Worm (Caenorhabditis elegans): Measurements from ENCODE around the gene W01B6.5.
A peak's percentile ranks its signal among the peaks of the same experiment; 100 is the strongest.

Gene W01B6.5

DNA sequence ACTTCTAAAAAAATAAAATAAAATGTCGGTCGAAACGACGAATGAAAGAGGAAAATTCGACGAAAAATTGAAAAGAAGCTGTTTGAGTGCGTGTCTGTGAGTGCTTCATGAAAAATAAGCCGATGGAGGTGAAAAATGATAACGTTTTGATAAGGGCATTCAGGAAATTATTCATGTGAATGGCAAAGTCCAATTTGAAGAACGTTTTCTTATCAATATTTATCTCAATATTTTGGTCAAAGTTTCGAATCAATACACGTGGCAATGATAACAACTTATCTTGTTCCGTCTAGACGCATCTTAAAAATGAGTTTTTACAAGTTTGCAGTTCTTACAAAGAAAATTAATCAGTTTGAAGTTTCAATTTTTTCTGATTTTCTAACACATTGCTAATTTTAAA is 16.8 kb upstream of the W01B6.5 start (continued):
- TF ChIP-seq T20F7.1 (GFP tag; optimal IDR thresholded peaks at IDR 0.05) (peak; percentile 21), nhr-77 (tag; optimal IDR thresholded peaks at IDR 0.05) (peak; percentile 41), dmd-6 (GFP tag; IDR thresholded peaks at IDR 0.05) (peak; percentile 90), php-3 (GFP tag; IDR thresholded peaks at IDR 0.05) (peak; percentile 65; the same call in 1 of the 2 replicates), daf-16 (GFP tag; optimal IDR thresholded peaks at IDR 0.05) (peak in 1 of 2 experiments; percentile 38), daf-16 (tag; optimal IDR thresholded peaks at IDR 0.05) (peak; percentile 88), gei-8 (GFP tag; optimal IDR thresholded peaks at IDR 0.05) (no peak), nhr-28 (tag; optimal IDR thresholded peaks at IDR 0.05) (peak; percentile 57), lin-38 (GFP tag; IDR thresholded peaks at IDR 0.05) (peak; percentile 19; the same call in 1 of the 2 replicates), saeg-2 (GFP tag; IDR thresholded peaks at IDR 0.05) (0 out of 2 replicates have a peak, but pooled peaks have one; percentile 19), hlh-11 (tag; optimal IDR thresholded peaks at IDR 0.05) (peak; percentile 80), lin-13 (GFP tag; optimal IDR thresholded peaks at IDR 0.05) (no peak), lsy-2 (tag; optimal IDR thresholded peaks at IDR 0.05) (peak in 1 of 2 experiments; percentile 1), aha-1 (tag) (peak; percentile 87), pqm-1 (tag; optimal IDR thresholded peaks at IDR 0.05) (peak; percentile 91), aly-2 (tag; optimal IDR thresholded peaks at IDR 0.05) (no peak)

DNA sequence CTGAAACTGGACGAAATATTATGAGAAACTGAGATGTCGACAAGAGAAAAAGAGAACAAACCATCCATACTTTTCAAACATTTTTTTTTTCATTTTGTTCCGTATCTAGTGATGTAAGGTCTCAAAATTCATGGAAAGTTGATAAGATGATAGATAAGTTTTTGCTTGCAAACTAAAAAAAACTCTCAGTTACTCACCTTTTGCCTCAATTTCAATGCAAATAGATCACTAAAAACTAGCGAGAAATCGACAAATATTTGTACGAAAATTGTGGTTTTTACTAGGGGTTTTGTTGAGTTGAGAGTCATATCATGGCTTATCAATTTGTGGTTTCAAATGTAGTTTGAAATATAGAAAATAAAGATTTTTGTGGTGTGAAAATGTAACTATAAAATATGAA is 15.2 kb upstream of the W01B6.5 start:
- TF ChIP-seq cey-2 (tag; optimal IDR thresholded peaks at IDR 0.05; ENCODE audit: borderline replicate concordance, insufficient read depth) (no peak), dmd-6 (GFP tag; IDR thresholded peaks at IDR 0.05) (peak; percentile 34), lin-39 (tag; optimal IDR thresholded peaks at IDR 0.05) (no peak), daf-16 (GFP tag; optimal IDR thresholded peaks at IDR 0.05) (no peak), daf-16 (tag; optimal IDR thresholded peaks at IDR 0.05) (peak; percentile 50), ztf-7 (tag; optimal IDR thresholded peaks at IDR 0.05) (no peak), nhr-111 (GFP tag; optimal IDR thresholded peaks at IDR 0.05) (no peak), R02D3.7 (tag; optimal IDR thresholded peaks at IDR 0.05) (no peak), snpc-1.2 (GFP tag; IDR thresholded peaks at IDR 0.05) (no peak), skn-1 (tag; optimal IDR thresholded peaks at IDR 0.05) (no peak), pqm-1 (tag; optimal IDR thresholded peaks at IDR 0.05) (peak; percentile 2), ces-1 (GFP tag; optimal IDR thresholded peaks at IDR 0.05) (no peak), daf-12 (tag; optimal IDR thresholded peaks at IDR 0.05) (no peak), aha-1 (tag) (peak; percentile 59), fkh-10 (GFP tag; optimal IDR thresholded peaks at IDR 0.05) (no peak), nhr-41 (GFP tag; IDR thresholded peaks at IDR 0.05) (no peak), ama-1 (optimal IDR thresholded peaks at IDR 0.05) (no peak), nhr-28 (tag; optimal IDR thresholded peaks at IDR 0.05) (no peak)

DNA sequence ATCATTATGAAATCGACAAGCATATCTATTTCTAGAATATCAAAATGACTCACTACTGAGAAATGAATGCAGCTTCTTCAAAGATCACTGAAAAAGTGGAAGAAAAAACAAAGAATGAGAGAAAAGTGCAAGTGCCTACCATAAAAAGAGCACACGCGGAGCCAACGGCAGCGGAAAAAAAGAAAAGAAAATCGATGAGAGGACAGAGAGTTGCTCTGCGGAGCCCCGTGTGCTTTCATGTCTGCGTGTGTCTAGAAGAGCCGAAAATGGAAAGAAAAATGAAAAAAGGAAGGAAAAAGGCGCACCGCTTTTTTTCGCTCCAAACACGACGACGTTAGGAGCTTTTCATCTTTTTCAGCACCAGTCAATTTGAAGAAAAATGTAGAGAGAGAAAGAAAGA is 13.3 kb upstream of the W01B6.5 start, which contains the start of gene ipla-7:
TSS of gene ipla-7 (minus strand) at position 122 of the 400 bp plus-strand sequence.
- peak; percentile 25; the same call in 1 of the 2 replicates for TF ChIP-seq dmd-6 (GFP tag; IDR thresholded peaks at IDR 0.05)
- TF ChIP-seq mdt-29 (GFP tag; IDR thresholded peaks at IDR 0.05): no peak
- TF ChIP-seq saeg-2 (GFP tag; IDR thresholded peaks at IDR 0.05): 0 out of 2 replicates have a peak, but pooled peaks have one; percentile 32
- TF ChIP-seq arid-1 (GFP tag; conservative IDR thresholded peaks at IDR 0.05): no peak
- TF ChIP-seq egl-43 (GFP tag; IDR thresholded peaks at IDR 0.05): no peak
- TF ChIP-seq T20F7.1 (GFP tag; optimal IDR thresholded peaks at IDR 0.05): no peak
- no peak for TF ChIP-seq daf-16 (GFP tag; optimal IDR thresholded peaks at IDR 0.05)
- TF ChIP-seq daf-16 (tag; optimal IDR thresholded peaks at IDR 0.05): peak; percentile 22
- peak in 1 of 2 experiments; percentile 32 for TF ChIP-seq mdl-1 (tag; optimal IDR thresholded peaks at IDR 0.05)
- TF ChIP-seq hmg-1.1 (GFP tag; IDR thresholded peaks at IDR 0.05): 0 out of 2 replicates have a peak, but pooled peaks have one; percentile 43
- no peak for TF ChIP-seq Y75B8A.6 (GFP tag; IDR thresholded peaks at IDR 0.05)
- TF ChIP-seq fkh-10 (GFP tag; optimal IDR thresholded peaks at IDR 0.05): peak; percentile 64
- peak; percentile 24 for TF ChIP-seq mep-1 (tag; optimal IDR thresholded peaks at IDR 0.05)
- TF ChIP-seq hlh-30 (tag; optimal IDR thresholded peaks at IDR 0.05; ENCODE audit: insufficient read depth): peak; percentile 67
- TF ChIP-seq mxl-3 (GFP tag; optimal IDR thresholded peaks at IDR 0.05): no peak
- peak; percentile 34 for TF ChIP-seq aha-1 (tag)
- peak; percentile 16 for TF ChIP-seq hlh-11 (tag; optimal IDR thresholded peaks at IDR 0.05)
- TF ChIP-seq zip-11 (GFP tag; IDR thresholded peaks at IDR 0.05): no peak
- no peak for TF ChIP-seq F37D6.2 (tag; optimal IDR thresholded peaks at IDR 0.05)
- TF ChIP-seq nhr-10 (tag; optimal IDR thresholded peaks at IDR 0.05): no peak
- TF ChIP-seq daf-19 (GFP tag; conservative IDR thresholded peaks at IDR 0.05): no peak
- 0 out of 2 replicates have a peak, but pooled peaks have one; percentile 31 for TF ChIP-seq ctbp-1 (GFP tag; IDR thresholded peaks at IDR 0.05)
- peak in 1 of 2 experiments; percentile 50 for TF ChIP-seq lsy-2 (tag; optimal IDR thresholded peaks at IDR 0.05)
- peak; percentile 38 for TF ChIP-seq rbr-2 (tag; optimal IDR thresholded peaks at IDR 0.05)
